Worm (Caenorhabditis elegans) whole organism, L1 larva: ENCODE measurements around the gene F14D2.11.

Experiments used
- aha-1 ChIP-seq: fragments of 150-350 bp; optimal IDR thresholded peaks from 2 replicates; lab custom pipeline; 2014; ENCODE audit warnings: missing biosample characterization, missing genetic modification characterization
- dpl-1 ChIP-seq, 3 experiments: fragments of 150-350 bp in 2 of 3; sonication (generic microtip) in 1 of 3; optimal IDR thresholded peaks; 2 replicates each; lab custom pipeline; 2014 to 2017; ENCODE audit warnings: missing biosample characterization in 3 of 3, missing genetic modification characterization in 3 of 3, missing genetic modification reagents in 3 of 3
- egl-27 ChIP-seq, 2 experiments: fragments of 150-350 bp in 1 of 2; sonication (generic microtip); optimal IDR thresholded peaks; 3 replicates each; lab custom pipeline; 2017 to 2018; ENCODE audit warnings: missing biosample characterization in 2 of 2, missing genetic modification characterization in 2 of 2, missing genetic modification reagents in 2 of 2
- elt-3 ChIP-seq, 6 experiments: fragments of 150-350 bp in 1 of 6; sonication (generic microtip); optimal IDR thresholded peaks; 2 replicates each; lab custom pipeline; 2017 to 2018; ENCODE audit warnings: missing biosample characterization in 6 of 6, missing genetic modification characterization in 6 of 6, inconsistent platforms in 1 of 6
- grh-1 ChIP-seq: fragments of 200-800 bp; sonication (Bioruptor generic); IDR thresholded peaks from 2 replicates; pipeline ENCODE4 v1.3.6; 2022; ENCODE audit warnings: missing genetic modification reagents, missing genetic modification characterization, missing compliant biosample characterization
- jun-1 ChIP-seq: fragments of 150-350 bp; optimal IDR thresholded peaks from 2 replicates; lab custom pipeline; 2014; ENCODE audit warnings: missing biosample characterization, missing genetic modification reagents, missing genetic modification characterization
- lin-39 ChIP-seq: fragments of 150-350 bp; optimal IDR thresholded peaks from 2 replicates; lab custom pipeline; 2014; ENCODE audit warnings: missing biosample characterization, missing genetic modification reagents, missing genetic modification characterization
- nhr-12 ChIP-seq: sonication (generic microtip); optimal IDR thresholded peaks from 2 replicates; lab custom pipeline; 2017; ENCODE audit warnings: missing biosample characterization, missing genetic modification characterization
- nhr-28 ChIP-seq: fragments of 150-350 bp; optimal IDR thresholded peaks from 2 replicates; lab custom pipeline; 2014; ENCODE audit warnings: missing biosample characterization, missing genetic modification characterization
- nhr-90 ChIP-seq: sonication (generic microtip); optimal IDR thresholded peaks from 2 replicates; lab custom pipeline; 2016; ENCODE audit warnings: mild to moderate bottlenecking, missing genetic modification characterization, missing compliant biosample characterization; ENCODE audit not compliant: poor library complexity
- swsn-7 ChIP-seq: sonication (generic microtip); optimal IDR thresholded peaks from 2 replicates; lab custom pipeline; 2016; ENCODE audit warnings: missing genetic modification characterization, missing compliant biosample characterization
- tbx-2 ChIP-seq: sonication (generic microtip); optimal IDR thresholded peaks from 2 replicates; lab custom pipeline; 2016; ENCODE audit warnings: missing genetic modification characterization, missing compliant biosample characterization
- unc-62 ChIP-seq: fragments of 150-350 bp; optimal IDR thresholded peaks from 2 replicates; lab custom pipeline; 2014; ENCODE audit warnings: missing biosample characterization, missing genetic modification reagents, missing genetic modification characterization

ce11 chrII:3370061-3370460 lies 28.2 kb upstream of the F14D2.11 start, which contains the start of gene Y49F6C.8:
- TF ChIP-seq egl-27 (tag; optimal IDR thresholded peaks at IDR 0.05; lab: Kevin White, UChicago) (no peak), tbx-2 (tag; lab: Kevin White, UChicago) (no peak), dpl-1 (GFP tag; optimal IDR thresholded peaks at IDR 0.05; lab: Kevin White, UChicago) (no peak), lin-39 (tag; lab: Kevin White, UChicago) (no peak), nhr-12 (no peak), jun-1 (no peak), grh-1 (no peak), nhr-90 (no peak), unc-62 (no peak), aha-1 (tag; lab: Kevin White, UChicago) (no peak), elt-3 (tag; optimal IDR thresholded peaks at IDR 0.05; lab: Kevin White, UChicago) (no peak), swsn-7 (tag; lab: Kevin White, UChicago) (no peak), nhr-28 (tag; lab: Kevin White, UChicago) (no peak)
